Worm (Caenorhabditis elegans) whole organism, L3 larva: ENCODE measurements around the gene C44B7.5.

Experiments
- R02D3.7 ChIP-seq: fragments of 150-350 bp; optimal IDR thresholded peaks from 2 replicates; lab custom pipeline; 2014; ENCODE audit warnings: missing biosample characterization, missing genetic modification characterization
- ceh-82 ChIP-seq: fragments of 150-350 bp; optimal IDR thresholded peaks from 2 replicates; lab custom pipeline; 2014; ENCODE audit warnings: missing biosample characterization, missing genetic modification characterization
- ceh-9 ChIP-seq: sonication (generic microtip); optimal IDR thresholded peaks from 2 replicates; lab custom pipeline; 2018; ENCODE audit warnings: missing biosample characterization, missing genetic modification characterization
- elt-2 ChIP-seq: sonication (generic microtip); optimal IDR thresholded peaks from 2 replicates; lab custom pipeline; 2016; ENCODE audit warnings: missing genetic modification reagents, mild to moderate bottlenecking, missing genetic modification characterization, missing compliant biosample characterization
- elt-3 ChIP-seq, 3 experiments: fragments of 150-350 bp in 1 of 3; sonication (generic microtip) in 2 of 3; optimal IDR thresholded peaks; 2 replicates in 2 of 3; 4 replicates in 1 of 3; lab custom pipeline; 2014 to 2017; ENCODE audit warnings: missing biosample characterization in 3 of 3, missing genetic modification characterization in 3 of 3
- jun-1 ChIP-seq: fragments of 150-350 bp; optimal IDR thresholded peaks from 2 replicates; lab custom pipeline; 2014; ENCODE audit warnings: missing biosample characterization, missing genetic modification reagents, missing genetic modification characterization
- lin-39 ChIP-seq: fragments of 150-350 bp; optimal IDR thresholded peaks from 2 replicates; lab custom pipeline; 2018; ENCODE audit warnings: missing biosample characterization, missing genetic modification reagents, missing genetic modification characterization
- mdl-1 ChIP-seq: fragments of 150-350 bp; optimal IDR thresholded peaks from 2 replicates; lab custom pipeline; 2014; ENCODE audit warnings: missing biosample characterization, missing genetic modification characterization
- nhr-11 ChIP-seq: fragments of 150-350 bp; optimal IDR thresholded peaks from 2 replicates; lab custom pipeline; 2014; ENCODE audit warnings: missing biosample characterization, missing genetic modification characterization
- pha-4 ChIP-seq: fragments of 150-350 bp; optimal IDR thresholded peaks from 2 replicates; lab custom pipeline; 2014; ENCODE audit warnings: missing biosample characterization, missing genetic modification reagents, missing genetic modification characterization
- pqm-1 ChIP-seq: fragments of 150-350 bp; optimal IDR thresholded peaks from 2 replicates; lab custom pipeline; 2017; ENCODE audit warnings: missing biosample characterization, missing genetic modification characterization, inconsistent platforms
- skn-1 ChIP-seq: fragments of 150-350 bp; optimal IDR thresholded peaks from 2 replicates; lab custom pipeline; 2014; ENCODE audit warnings: missing biosample characterization, missing genetic modification characterization
- unc-62 ChIP-seq: fragments of 150-350 bp; sonication (generic microtip); optimal IDR thresholded peaks from 4 replicates; lab custom pipeline; 2014; ENCODE audit warnings: missing biosample characterization, missing genetic modification reagents, missing genetic modification characterization
- ztf-11 ChIP-seq: fragments of 150-350 bp; optimal IDR thresholded peaks from 2 replicates; lab custom pipeline; 2014; ENCODE audit warnings: missing biosample characterization, missing genetic modification characterization

DNA sequence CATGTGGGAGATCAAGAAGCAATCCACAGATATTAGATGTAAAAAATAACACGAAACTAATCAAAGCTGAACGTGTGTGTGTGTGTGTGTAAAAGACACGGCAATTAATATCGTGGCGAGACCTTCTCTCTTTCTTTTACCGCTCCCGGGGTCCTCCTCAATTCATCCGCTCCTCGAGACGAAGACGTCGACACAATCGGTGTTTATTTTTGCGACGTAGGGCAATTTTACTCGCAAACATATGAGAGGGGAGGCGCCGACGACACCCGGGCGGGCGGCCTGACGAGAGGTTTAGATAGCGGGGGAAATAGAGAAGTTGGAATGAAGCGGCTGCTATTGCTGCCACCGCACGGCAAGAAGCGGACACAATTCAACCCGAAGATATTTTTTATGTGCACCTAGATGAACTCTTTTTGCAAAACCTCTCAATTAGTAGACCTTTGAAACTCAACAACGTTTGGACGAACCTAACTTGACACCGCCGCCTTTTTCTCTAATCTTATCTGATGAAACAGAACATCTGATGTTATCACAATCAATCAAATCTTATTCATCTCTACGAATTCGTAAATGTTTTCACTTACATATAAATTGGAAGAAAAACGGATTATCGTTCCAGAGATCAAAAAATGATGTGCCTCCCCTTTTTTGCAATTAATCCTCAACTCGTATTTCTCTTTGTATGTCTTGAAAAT, 39.6 kb downstream of the C44B7.5 start:
- TF ChIP-seq elt-3 (tag; optimal IDR thresholded peaks at IDR 0.05; lab: Kevin White, UChicago), result no peak
- no peak for TF ChIP-seq nhr-11
- TF ChIP-seq R02D3.7, result no peak
- TF ChIP-seq mdl-1 (tag; lab: Kevin White, UChicago), result no peak
- TF ChIP-seq lin-39 (tag; lab: Kevin White, UChicago), result no peak
- no peak for TF ChIP-seq pqm-1
- TF ChIP-seq unc-62, result no peak
- no peak for TF ChIP-seq jun-1 (tag; lab: Kevin White, UChicago)
- no peak for TF ChIP-seq ztf-11 (tag; lab: Kevin White, UChicago)
- peak; percentile 11 for TF ChIP-seq pha-4 (tag; lab: Kevin White, UChicago)
- TF ChIP-seq elt-2, result peak; percentile 7
- no peak for TF ChIP-seq ceh-9 (tag; lab: Kevin White, UChicago)
- no peak for TF ChIP-seq skn-1 (tag; lab: Kevin White, UChicago)
- TF ChIP-seq ceh-82 (tag; lab: Kevin White, UChicago), result no peak
